Worm (Caenorhabditis elegans): ENCODE measurements around the gene ZC196.5.

ZC196.5 gene

ce11 chrV:8730991-8731390, 1.8 kb downstream of the ZC196.5 start:
- TF ChIP-seq snpc-4 (tag; optimal IDR thresholded peaks at IDR 0.05) (no peak), elt-2 (tag; optimal IDR thresholded peaks at IDR 0.05) (peak; percentile 68)

ce11 chrV:8732934-8733333, 3.7 kb downstream of the ZC196.5 start, which contains the start of gene ZC196.4:
TSS of gene ZC196.4 (plus strand) at chrV:8733106.
- peak; percentile 85 for TF ChIP-seq elt-2 (tag; optimal IDR thresholded peaks at IDR 0.05)
- no peak for TF ChIP-seq egl-5 (tag; optimal IDR thresholded peaks at IDR 0.05)
- TF ChIP-seq pha-4 (tag; optimal IDR thresholded peaks at IDR 0.05), result peak; percentile 15
- no peak for TF ChIP-seq lsy-12 (tag; optimal IDR thresholded peaks at IDR 0.05)
- no peak for TF ChIP-seq skn-1 (tag; optimal IDR thresholded peaks at IDR 0.05)
- no peak for TF ChIP-seq ama-1 (optimal IDR thresholded peaks at IDR 0.05)
- peak; percentile 52 for TF ChIP-seq jun-1 (tag; optimal IDR thresholded peaks at IDR 0.05)
- TF ChIP-seq egl-27 (tag; optimal IDR thresholded peaks at IDR 0.05), result no peak
- TF ChIP-seq eor-1 (tag; optimal IDR thresholded peaks at IDR 0.05), result no peak
- no peak for TF ChIP-seq nhr-237 (tag; optimal IDR thresholded peaks at IDR 0.05)
- no peak for TF ChIP-seq R02D3.7 (tag; optimal IDR thresholded peaks at IDR 0.05)
- no peak for TF ChIP-seq mdl-1 (tag; optimal IDR thresholded peaks at IDR 0.05)
- no peak for TF ChIP-seq snpc-4 (tag; optimal IDR thresholded peaks at IDR 0.05)
- TF ChIP-seq zag-1 (tag; optimal IDR thresholded peaks at IDR 0.05), result no peak
- TF ChIP-seq nhr-23 (tag; optimal IDR thresholded peaks at IDR 0.05), result no peak
- no peak for TF ChIP-seq elt-3 (tag; optimal IDR thresholded peaks at IDR 0.05)
- no peak for TF ChIP-seq nhr-76 (tag; optimal IDR thresholded peaks at IDR 0.05)
- TF ChIP-seq ztf-11 (tag; optimal IDR thresholded peaks at IDR 0.05), result no peak
- no peak for TF ChIP-seq unc-62 (GFP tag; optimal IDR thresholded peaks at IDR 0.05)
- no peak for TF ChIP-seq lin-15B (tag; optimal IDR thresholded peaks at IDR 0.05)
- TF ChIP-seq pqm-1 (tag; optimal IDR thresholded peaks at IDR 0.05), result peak; percentile 77
- no peak for TF ChIP-seq aly-2 (tag; optimal IDR thresholded peaks at IDR 0.05)
- no peak for TF ChIP-seq ceh-9 (tag; optimal IDR thresholded peaks at IDR 0.05)

ce11 chrV:8736369-8736768, 7.2 kb downstream of the ZC196.5 start, which contains the start of gene ZC196.3:
TSS of gene ZC196.3 (plus strand) at chrV:8736669.
- TF ChIP-seq elt-3 (tag; optimal IDR thresholded peaks at IDR 0.05) (no peak), jun-1 (tag; optimal IDR thresholded peaks at IDR 0.05) (no peak), elt-1 (tag; optimal IDR thresholded peaks at IDR 0.05) (no peak), nhr-77 (tag; optimal IDR thresholded peaks at IDR 0.05) (no peak), nhr-28 (tag; optimal IDR thresholded peaks at IDR 0.05) (no peak), nhr-237 (tag; optimal IDR thresholded peaks at IDR 0.05) (no peak), skn-1 (tag; optimal IDR thresholded peaks at IDR 0.05) (no peak)

ce11 chrV:8739136-8739535, 9.9 kb downstream of the ZC196.5 start, which contains the start of gene ZC196.2:
TSS of gene ZC196.2 (plus strand) at chrV:8739436.
- no peak for TF ChIP-seq lin-39 (tag; optimal IDR thresholded peaks at IDR 0.05)
- peak; percentile 9 for TF ChIP-seq pha-4 (tag; optimal IDR thresholded peaks at IDR 0.05)

ce11 chrV:8745858-8746257, 16.7 kb downstream of the ZC196.5 start, which contains the start of gene B0507.6:
TSS of gene B0507.6 (plus strand) at chrV:8746158.
- no peak for TF ChIP-seq nfya-1 (tag; optimal IDR thresholded peaks at IDR 0.05; ENCODE audit: insufficient read depth)
- no peak for TF ChIP-seq snpc-4 (tag; optimal IDR thresholded peaks at IDR 0.05)
- TF ChIP-seq aly-2 (tag; optimal IDR thresholded peaks at IDR 0.05), result no peak
- TF ChIP-seq fos-1 (tag; optimal IDR thresholded peaks at IDR 0.05), result no peak
- no peak for TF ChIP-seq nhr-28 (tag; optimal IDR thresholded peaks at IDR 0.05)
- no peak for TF ChIP-seq daf-12 (tag; optimal IDR thresholded peaks at IDR 0.05)
- no peak for TF ChIP-seq nhr-43 (tag; optimal IDR thresholded peaks at IDR 0.05; ENCODE audit: poor library complexity, severe bottlenecking)
- TF ChIP-seq ztf-11 (tag; optimal IDR thresholded peaks at IDR 0.05), result no peak
- TF ChIP-seq elt-2 (tag; optimal IDR thresholded peaks at IDR 0.05), result no peak
- no peak for TF ChIP-seq ceh-82 (tag; optimal IDR thresholded peaks at IDR 0.05)
- TF ChIP-seq jun-1 (tag; optimal IDR thresholded peaks at IDR 0.05), result no peak
- TF ChIP-seq skn-1 (tag; optimal IDR thresholded peaks at IDR 0.05), result no peak
- no peak for TF ChIP-seq ceh-28 (tag; optimal IDR thresholded peaks at IDR 0.05)

- no peak for TF ChIP-seq zag-1 (tag; optimal IDR thresholded peaks at IDR 0.05)
- no peak for TF ChIP-seq fkh-2 (tag; optimal IDR thresholded peaks at IDR 0.05)
- TF ChIP-seq nhr-237 (tag; optimal IDR thresholded peaks at IDR 0.05), result no peak
- TF ChIP-seq mdl-1 (tag; optimal IDR thresholded peaks at IDR 0.05), result no peak
- TF ChIP-seq lin-39 (tag; optimal IDR thresholded peaks at IDR 0.05), result no peak
- no peak for TF ChIP-seq pqm-1 (tag; optimal IDR thresholded peaks at IDR 0.05)
- TF ChIP-seq snpc-4 (tag; optimal IDR thresholded peaks at IDR 0.05), result no peak
- no peak for TF ChIP-seq elt-1 (tag; optimal IDR thresholded peaks at IDR 0.05)
- no peak for TF ChIP-seq ceh-9 (tag; optimal IDR thresholded peaks at IDR 0.05)
- no peak for TF ChIP-seq tbx-2 (tag; optimal IDR thresholded peaks at IDR 0.05)
- TF ChIP-seq eor-1 (tag; optimal IDR thresholded peaks at IDR 0.05), result no peak
- no peak for TF ChIP-seq fos-1 (tag; optimal IDR thresholded peaks at IDR 0.05)
- TF ChIP-seq unc-62 (GFP tag; optimal IDR thresholded peaks at IDR 0.05), result no peak
- no peak for TF ChIP-seq unc-39 (tag; optimal IDR thresholded peaks at IDR 0.05)
Measured at ce11 chrV:8753395-8753794, 24.2 kb downstream of the ZC196.5 start, which contains the start of gene B0507.5. TSS of gene B0507.5 (plus strand) at chrV:8753695.

All from whole organism, L3 larva.